Worm (Caenorhabditis elegans): ENCODE measurements around the gene Y73C8C.4.

DNA sequence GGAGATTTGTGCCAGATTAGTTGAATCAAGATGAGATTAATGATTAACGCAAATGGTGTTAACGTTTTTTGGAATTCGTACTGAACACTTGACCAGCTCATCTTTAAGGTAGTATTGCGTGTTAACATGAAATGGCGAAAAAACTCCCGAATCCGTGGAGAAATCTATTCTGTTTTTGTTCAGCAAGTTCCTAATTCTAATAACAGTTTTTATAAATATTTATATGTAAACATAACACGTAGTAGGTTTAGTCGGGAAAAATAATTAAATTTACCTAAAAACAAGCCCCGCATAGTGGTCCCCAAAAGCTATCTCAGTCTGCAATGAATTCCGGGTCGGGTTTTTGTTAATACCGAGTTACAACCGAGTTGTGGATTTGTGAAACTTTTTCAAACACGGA is 43.0 kb downstream of the Y73C8C.4 start, which contains the start of gene str-244:
- TF ChIP-seq snpc-4 (tag; optimal IDR thresholded peaks at IDR 0.05) = no peak
- TF ChIP-seq unc-62 (GFP tag; optimal IDR thresholded peaks at IDR 0.05) = no peak
- no peak for TF ChIP-seq sptf-1 (tag; optimal IDR thresholded peaks at IDR 0.05)
- no peak for TF ChIP-seq lin-13 (tag; optimal IDR thresholded peaks at IDR 0.05)
- no peak for TF ChIP-seq elt-3 (tag; optimal IDR thresholded peaks at IDR 0.05)
- TF ChIP-seq unc-39 (tag; optimal IDR thresholded peaks at IDR 0.05) = no peak
- TF ChIP-seq blmp-1 (tag; optimal IDR thresholded peaks at IDR 0.05) = no peak
- TF ChIP-seq elt-1 (tag; optimal IDR thresholded peaks at IDR 0.05; ENCODE audit: borderline replicate concordance, insufficient read depth) = no peak
- TF ChIP-seq nhr-237 (tag; optimal IDR thresholded peaks at IDR 0.05) = no peak
- TF ChIP-seq mls-2 (tag; optimal IDR thresholded peaks at IDR 0.05) = no peak
- no peak for TF ChIP-seq lsy-2 (tag; optimal IDR thresholded peaks at IDR 0.05)
